Worm (Caenorhabditis elegans) whole organism, L1 larva: Measurements from ENCODE around the gene D2023.3.

Source experiments
- C04F5.9 ChIP-seq: sonication (generic microtip); optimal IDR thresholded peaks from 2 replicates; lab custom pipeline; 2016; ENCODE audit warnings: missing genetic modification characterization, missing compliant biosample characterization
- C16A3.4 ChIP-seq: fragments of 150-350 bp; optimal IDR thresholded peaks from 2 replicates; lab custom pipeline; 2014; ENCODE audit warnings: missing biosample characterization, missing genetic modification characterization
- C34B4.2 ChIP-seq: sonication (generic microtip); optimal IDR thresholded peaks from 2 replicates; lab custom pipeline; 2017; ENCODE audit warnings: mild to moderate bottlenecking, missing genetic modification characterization, missing compliant biosample characterization
- F16B12.6 ChIP-seq: fragments of 150-350 bp; optimal IDR thresholded peaks from 2 replicates; lab custom pipeline; 2014; ENCODE audit warnings: missing biosample characterization, missing genetic modification characterization
- alr-1 ChIP-seq: fragments of 200-800 bp; sonication (Bioruptor generic); optimal IDR thresholded peaks from 2 replicates; lab custom pipeline; 2018; ENCODE audit warnings: borderline replicate concordance, mild to moderate bottlenecking, missing genetic modification characterization, missing compliant biosample characterization
- aly-2 ChIP-seq: fragments of 150-350 bp; optimal IDR thresholded peaks from 2 replicates; lab custom pipeline; 2014; ENCODE audit warnings: missing biosample characterization, missing genetic modification characterization
- blmp-1 ChIP-seq: fragments of 150-350 bp; optimal IDR thresholded peaks from 2 replicates; lab custom pipeline; 2014; ENCODE audit warnings: missing biosample characterization, missing genetic modification characterization
- ceh-82 ChIP-seq, 3 experiments: fragments of 150-350 bp in 1 of 3; sonication (generic microtip) in 2 of 3; optimal IDR thresholded peaks; 2 replicates each; lab custom pipeline; 2014 to 2017; ENCODE audit warnings: missing biosample characterization in 3 of 3, missing genetic modification characterization in 3 of 3
- ceh-88 ChIP-seq: fragments of 200-800 bp; sonication (Bioruptor generic); IDR thresholded peaks from 2 replicates; pipeline ENCODE4 v1.3.6; 2022; ENCODE audit warnings: missing genetic modification characterization, missing compliant biosample characterization
- dsc-1 ChIP-seq: sonication (generic microtip); optimal IDR thresholded peaks from 2 replicates; lab custom pipeline; 2016; ENCODE audit warnings: mild to moderate bottlenecking, missing genetic modification characterization, missing compliant biosample characterization
- efl-1 ChIP-seq, 4 experiments: fragments of 150-350 bp; optimal IDR thresholded peaks in 3 of 4; peaks in 1 of 4; 1 replicate in 1 of 4; 2 replicates in 3 of 4; lab custom pipeline; 2014; ENCODE audit warnings: missing biosample characterization in 2 of 4, missing genetic modification characterization in 2 of 4, missing genetic modification reagents in 2 of 4
- efl-3 ChIP-seq: fragments of 200-800 bp; sonication (Bioruptor generic); optimal IDR thresholded peaks from 2 replicates; lab custom pipeline; 2018; ENCODE audit warnings: mild to moderate bottlenecking, missing genetic modification characterization, missing compliant biosample characterization
- egl-13 ChIP-seq: sonication (generic microtip); optimal IDR thresholded peaks from 2 replicates; lab custom pipeline; 2016; ENCODE audit warnings: missing genotype, missing genetic modification reagents, missing genetic modification characterization, missing compliant biosample characterization
- egl-27 ChIP-seq, 2 experiments: fragments of 150-350 bp in 1 of 2; sonication (generic microtip); optimal IDR thresholded peaks; 3 replicates each; lab custom pipeline; 2017 to 2018; ENCODE audit warnings: missing biosample characterization in 2 of 2, missing genetic modification characterization in 2 of 2, missing genetic modification reagents in 2 of 2
- elt-3 ChIP-seq, 6 experiments: fragments of 150-350 bp in 1 of 6; sonication (generic microtip); optimal IDR thresholded peaks; 2 replicates each; lab custom pipeline; 2017 to 2018; ENCODE audit warnings: missing biosample characterization in 6 of 6, missing genetic modification characterization in 6 of 6, inconsistent platforms in 1 of 6
- ets-5 ChIP-seq: fragments of 200-800 bp; sonication (Bioruptor generic); IDR thresholded peaks from 2 replicates; pipeline ENCODE4 v1.3.6; 2022; ENCODE audit warnings: missing genetic modification characterization, missing compliant biosample characterization
- fkh-10 ChIP-seq: sonication (generic microtip); optimal IDR thresholded peaks from 2 replicates; lab custom pipeline; 2017; ENCODE audit warnings: missing biosample characterization, missing genetic modification reagents, missing genetic modification characterization
- fkh-8 ChIP-seq: sonication (generic microtip); optimal IDR thresholded peaks from 2 replicates; lab custom pipeline; 2016; ENCODE audit warnings: mild to moderate bottlenecking, missing genetic modification characterization, missing compliant biosample characterization
- irx-1 ChIP-seq: sonication (generic microtip); optimal IDR thresholded peaks from 2 replicates; lab custom pipeline; 2016; ENCODE audit warnings: missing genetic modification characterization, missing compliant biosample characterization
- isw-1 ChIP-seq: fragments of 200-800 bp; sonication (Bioruptor generic); IDR thresholded peaks from 2 replicates; pipeline ENCODE4 v1.3.6; 2022; ENCODE audit warnings: missing genetic modification characterization, missing compliant biosample characterization
- jun-1 ChIP-seq: fragments of 150-350 bp; optimal IDR thresholded peaks from 2 replicates; lab custom pipeline; 2014; ENCODE audit warnings: missing biosample characterization, missing genetic modification reagents, missing genetic modification characterization
- lin-13 ChIP-seq: fragments of 150-350 bp; optimal IDR thresholded peaks from 2 replicates; lab custom pipeline; 2014; ENCODE audit warnings: missing biosample characterization, missing genetic modification reagents, missing genetic modification characterization
- lin-14 ChIP-seq: fragments of 200-800 bp; sonication (Bioruptor generic); optimal IDR thresholded peaks from 2 replicates; lab custom pipeline; 2018; ENCODE audit warnings: mild to moderate bottlenecking, missing genetic modification characterization, moderate library complexity, missing compliant biosample characterization
- lsy-2 ChIP-seq, 2 experiments: fragments of 150-350 bp; optimal IDR thresholded peaks; 2 replicates each; lab custom pipeline; 2014; ENCODE audit warnings: missing biosample characterization in 2 of 2, missing genetic modification characterization in 2 of 2
- mab-9 ChIP-seq: fragments of 200-800 bp; sonication (Bioruptor generic); IDR thresholded peaks from 2 replicates; pipeline ENCODE4 v1.3.6; 2022; ENCODE audit warnings: missing genetic modification reagents, missing genetic modification characterization, missing compliant biosample characterization
- mdl-1 ChIP-seq, 2 experiments: fragments of 150-350 bp; optimal IDR thresholded peaks; 2 replicates each; lab custom pipeline; 2014 to 2017; ENCODE audit warnings: missing biosample characterization in 2 of 2, missing genetic modification characterization in 2 of 2, inconsistent platforms in 1 of 2
- mef-2 ChIP-seq: fragments of 150-350 bp; optimal IDR thresholded peaks from 2 replicates; lab custom pipeline; 2014; ENCODE audit warnings: missing biosample characterization, missing genetic modification characterization
- mep-1 ChIP-seq: fragments of 150-350 bp; optimal IDR thresholded peaks from 2 replicates; lab custom pipeline; 2014; ENCODE audit warnings: missing biosample characterization, missing genetic modification characterization
- nhr-11 ChIP-seq: fragments of 150-350 bp; optimal IDR thresholded peaks from 2 replicates; lab custom pipeline; 2014; ENCODE audit warnings: missing biosample characterization, missing genetic modification characterization
- nhr-12 ChIP-seq: sonication (generic microtip); optimal IDR thresholded peaks from 2 replicates; lab custom pipeline; 2017; ENCODE audit warnings: missing biosample characterization, missing genetic modification characterization
- nhr-19 ChIP-seq: fragments of 200-800 bp; sonication (Bioruptor generic); conservative IDR thresholded peaks from 2 replicates; pipeline ENCODE4 v1.3.6; 2022; ENCODE audit warnings: missing genetic modification characterization, missing compliant biosample characterization
- nhr-20 ChIP-seq: sonication (generic microtip); optimal IDR thresholded peaks from 2 replicates; lab custom pipeline; 2016; ENCODE audit warnings: mild to moderate bottlenecking, missing genetic modification characterization, missing compliant biosample characterization
- nhr-71 ChIP-seq: sonication (generic microtip); optimal IDR thresholded peaks from 2 replicates; lab custom pipeline; 2016; ENCODE audit warnings: mild to moderate bottlenecking, missing genetic modification characterization, moderate library complexity, missing compliant biosample characterization
- nhr-84 ChIP-seq: sonication (generic microtip); optimal IDR thresholded peaks from 2 replicates; lab custom pipeline; 2017; ENCODE audit warnings: missing biosample characterization, missing genetic modification characterization
- nhr-85 ChIP-seq: sonication (generic microtip); peaks from one replicate; lab custom pipeline; 2016; ENCODE audit warnings: missing genetic modification characterization, inconsistent platforms, missing compliant biosample characterization
- pag-3 ChIP-seq: sonication (generic microtip); optimal IDR thresholded peaks from 2 replicates; lab custom pipeline; 2017; ENCODE audit warnings: missing genetic modification characterization, mild to moderate bottlenecking, missing compliant biosample characterization, antibody characterized with exemption, borderline replicate concordance; ENCODE audit not compliant: insufficient read depth
- rnt-1 ChIP-seq: sonication (generic microtip); optimal IDR thresholded peaks from 2 replicates; lab custom pipeline; 2016; ENCODE audit warnings: mild to moderate bottlenecking, missing genetic modification characterization, moderate library complexity, missing compliant biosample characterization
- snpc-4 ChIP-seq: fragments of 150-350 bp; optimal IDR thresholded peaks from 2 replicates; lab custom pipeline; 2014; ENCODE audit warnings: missing biosample characterization, missing genetic modification characterization
- snu-23 ChIP-seq: sonication (generic microtip); optimal IDR thresholded peaks from 2 replicates; lab custom pipeline; 2016; ENCODE audit warnings: missing genetic modification characterization, missing compliant biosample characterization
- sup-37 ChIP-seq: fragments of 200-800 bp; sonication (Bioruptor generic); optimal IDR thresholded peaks from 2 replicates; lab custom pipeline; 2018; ENCODE audit warnings: mild to moderate bottlenecking, missing genetic modification characterization, missing compliant biosample characterization
- swsn-7 ChIP-seq: sonication (generic microtip); optimal IDR thresholded peaks from 2 replicates; lab custom pipeline; 2016; ENCODE audit warnings: missing genetic modification characterization, missing compliant biosample characterization
- tbx-2 ChIP-seq: sonication (generic microtip); optimal IDR thresholded peaks from 2 replicates; lab custom pipeline; 2016; ENCODE audit warnings: missing genetic modification characterization, missing compliant biosample characterization
- unc-130 ChIP-seq: fragments of 150-350 bp; optimal IDR thresholded peaks from 2 replicates; lab custom pipeline; 2017; ENCODE audit warnings: missing biosample characterization, missing genetic modification characterization, inconsistent platforms
- vab-15 ChIP-seq: sonication (generic microtip); optimal IDR thresholded peaks from 2 replicates; lab custom pipeline; 2017; ENCODE audit warnings: missing genotype, mild to moderate bottlenecking, missing genetic modification characterization, missing compliant biosample characterization
- xbp-1 ChIP-seq: sonication (generic microtip); optimal IDR thresholded peaks from 2 replicates; lab custom pipeline; 2016; ENCODE audit warnings: missing genetic modification characterization, missing compliant biosample characterization
- zag-1 ChIP-seq: fragments of 150-350 bp; optimal IDR thresholded peaks from 2 replicates; lab custom pipeline; 2014; ENCODE audit warnings: missing biosample characterization, missing genetic modification characterization
- zip-4 ChIP-seq: fragments of 200-800 bp; sonication (Bioruptor generic); optimal IDR thresholded peaks from 2 replicates; lab custom pipeline; 2018; ENCODE audit warnings: mild to moderate bottlenecking, missing genetic modification characterization, moderate library complexity, missing compliant biosample characterization
- ztf-4 ChIP-seq: fragments of 150-350 bp; optimal IDR thresholded peaks from 2 replicates; lab custom pipeline; 2014; ENCODE audit warnings: missing biosample characterization, missing genetic modification characterization

Gene D2023.3

DNA sequence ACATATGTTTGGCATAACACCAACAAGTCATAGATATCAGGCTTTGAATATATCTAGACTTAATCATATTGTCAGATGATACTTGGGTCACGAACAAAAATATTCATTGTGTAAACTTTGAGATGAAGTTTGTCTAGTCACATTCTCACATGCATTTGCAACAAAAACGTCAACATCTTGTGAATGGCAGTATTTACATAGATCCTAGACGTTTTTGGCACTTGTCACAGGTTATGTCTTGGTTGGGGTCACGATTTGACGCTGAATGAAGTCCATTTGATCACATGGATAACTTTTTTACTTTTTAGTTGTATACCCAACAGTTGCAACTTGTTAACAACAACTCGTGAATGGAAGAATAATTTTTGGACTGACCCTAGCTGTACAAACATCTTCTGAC, 13.5 kb downstream of the D2023.3 start (continued):
- TF ChIP-seq xbp-1, result no peak
- TF ChIP-seq zip-4 (GFP tag; lab: Kevin White, UChicago), result no peak
- peak; percentile 21 for TF ChIP-seq snu-23 (GFP tag; lab: Kevin White, UChicago)
- TF ChIP-seq C34B4.2 (tag; lab: Kevin White, UChicago), result no peak
- TF ChIP-seq mdl-1 (tag; optimal IDR thresholded peaks at IDR 0.05; lab: Kevin White, UChicago), result no peak
- no peak for TF ChIP-seq F16B12.6 (tag; lab: Kevin White, UChicago)
- peak in 1 of 6 experiments; percentile 19 for TF ChIP-seq elt-3 (tag; optimal IDR thresholded peaks at IDR 0.05; lab: Kevin White, UChicago)
- no peak for TF ChIP-seq swsn-7 (tag; lab: Kevin White, UChicago)
- TF ChIP-seq alr-1, result no peak
- no peak for TF ChIP-seq mep-1 (tag; lab: Kevin White, UChicago)
- peak; percentile 74 for TF ChIP-seq nhr-85 (tag; lab: Kevin White, UChicago)
- TF ChIP-seq pag-3, result peak; percentile 77
- no peak for TF ChIP-seq fkh-8 (tag; lab: Kevin White, UChicago)
- TF ChIP-seq ets-5 (GFP tag; lab: Robert Waterston, UW), result no peak
- TF ChIP-seq nhr-19 (GFP tag; lab: Robert Waterston, UW), result peak; percentile 26; the same call in 1 of the 2 replicates
- TF ChIP-seq lin-14 (GFP tag; lab: Kevin White, UChicago), result peak; percentile 24
- TF ChIP-seq mef-2 (tag; lab: Kevin White, UChicago), result no peak
- no peak for TF ChIP-seq efl-3 (GFP tag; lab: Kevin White, UChicago)
- no peak for TF ChIP-seq ztf-4 (tag; lab: Kevin White, UChicago)
- no peak for TF ChIP-seq lin-13 (GFP tag; lab: Kevin White, UChicago)
- TF ChIP-seq unc-130, result no peak
- TF ChIP-seq dsc-1 (tag; lab: Kevin White, UChicago), result no peak

DNA sequence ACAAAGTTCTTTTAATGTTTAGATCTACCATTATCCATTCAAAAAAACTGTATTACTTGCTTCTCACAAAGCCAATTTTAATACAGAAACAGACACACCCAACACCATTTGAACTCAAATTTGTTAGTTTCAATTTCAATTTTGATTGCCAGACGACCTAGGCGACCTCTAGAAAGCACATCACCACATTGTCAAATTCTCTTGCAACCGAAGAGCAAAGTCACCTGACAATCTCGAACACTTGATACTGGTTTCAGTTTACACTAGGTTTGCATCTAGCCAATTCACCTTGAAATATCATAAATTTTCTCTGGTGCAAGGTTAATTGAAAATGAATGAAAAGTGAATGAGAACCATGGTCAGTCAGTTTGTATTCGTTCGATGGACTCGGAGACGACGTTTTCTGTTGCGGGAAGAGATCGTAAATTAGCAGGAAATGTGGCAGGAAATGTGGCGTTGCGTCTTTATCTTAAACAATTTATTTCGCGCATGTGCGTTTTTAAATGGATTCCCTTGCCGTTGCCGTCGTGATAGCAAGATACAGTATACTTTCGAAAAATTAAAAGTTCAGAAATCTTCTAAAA, 14.5 kb downstream of the D2023.3 start:
- TF ChIP-seq efl-1 (optimal IDR thresholded peaks at IDR 0.05; lab: Kevin White, UChicago) (no peak), efl-1 (GFP tag; optimal IDR thresholded peaks at IDR 0.05 in 1 of 2; lab: Kevin White, UChicago) (peak in 1 of 2 experiments; percentile 93), lin-14 (GFP tag; lab: Kevin White, UChicago) (peak; percentile 27), blmp-1 (tag; lab: Kevin White, UChicago) (peak; percentile 60), nhr-20 (tag; lab: Kevin White, UChicago) (peak; percentile 46), efl-3 (GFP tag; lab: Kevin White, UChicago) (no peak), nhr-85 (tag; lab: Kevin White, UChicago) (peak; percentile 46), rnt-1 (tag; lab: Kevin White, UChicago) (no peak)

- TF ChIP-seq snpc-4 (tag; lab: Kevin White, UChicago), result no peak
- TF ChIP-seq rnt-1 (tag; lab: Kevin White, UChicago), result no peak
- no peak for TF ChIP-seq sup-37
- TF ChIP-seq mdl-1 (tag; optimal IDR thresholded peaks at IDR 0.05; lab: Kevin White, UChicago), result no peak
- TF ChIP-seq nhr-12, result no peak
- no peak for TF ChIP-seq C16A3.4
- TF ChIP-seq mab-9, result no peak
- no peak for TF ChIP-seq egl-27 (tag; optimal IDR thresholded peaks at IDR 0.05; lab: Kevin White, UChicago)
- TF ChIP-seq fkh-10 (GFP tag; lab: Kevin White, UChicago), result no peak
- no peak for TF ChIP-seq nhr-11 (tag; lab: Kevin White, UChicago)
- no peak for TF ChIP-seq mep-1 (tag; lab: Kevin White, UChicago)
- peak; percentile 46 for TF ChIP-seq nhr-19 (GFP tag; lab: Robert Waterston, UW)
- no peak for TF ChIP-seq jun-1 (tag; lab: Kevin White, UChicago)
- no peak for TF ChIP-seq egl-13 (tag; lab: Kevin White, UChicago)
- no peak for TF ChIP-seq nhr-84 (tag; lab: Kevin White, UChicago)
- no peak for TF ChIP-seq ceh-88 (GFP tag; lab: Robert Waterston, UW)
- TF ChIP-seq lsy-2 (tag; optimal IDR thresholded peaks at IDR 0.05; lab: Kevin White, UChicago), result peak in 1 of 2 experiments; percentile 58
- no peak for TF ChIP-seq aly-2
- no peak for TF ChIP-seq vab-15 (tag; lab: Kevin White, UChicago)
- TF ChIP-seq irx-1, result no peak
- no peak for TF ChIP-seq C34B4.2 (tag; lab: Kevin White, UChicago)
- TF ChIP-seq zag-1 (tag; lab: Kevin White, UChicago), result no peak
- peak; percentile 59 for TF ChIP-seq nhr-71 (tag; lab: Kevin White, UChicago)
- TF ChIP-seq tbx-2 (tag; lab: Kevin White, UChicago), result peak; percentile 51
- no peak for TF ChIP-seq ceh-82 (tag; optimal IDR thresholded peaks at IDR 0.05; lab: Kevin White, UChicago)
- no peak for TF ChIP-seq C04F5.9 (tag; lab: Kevin White, UChicago)
- TF ChIP-seq nhr-20 (tag; lab: Kevin White, UChicago), result peak; percentile 60
- no peak for TF ChIP-seq isw-1 (GFP tag; lab: Robert Waterston, UW)
Measured at ce11 chrV:11796343-11796742, 15.5 kb downstream of the D2023.3 start.
